Fruit fly (Drosophila melanogaster) whole organism, embryonic: ENCODE data around the gene Apoltp.
A peak's percentile ranks its signal among the peaks of the same experiment; 100 is the strongest.

Experiments
- Atf-2 ChIP-seq: fragments of 200-800 bp; sonication (Bioruptor generic); optimal IDR thresholded peaks from 2 replicates; lab custom pipeline; 2016; ENCODE audit warnings: missing biosample characterization, missing genetic modification characterization
- Atf3 ChIP-seq: fragments of 200-800 bp; sonication (Bioruptor generic); optimal IDR thresholded peaks from 3 replicates; lab custom pipeline; 2016; ENCODE audit warnings: missing biosample characterization, missing genetic modification characterization
- Bteb2 ChIP-seq: fragments of 200-800 bp; sonication (Bioruptor generic); optimal IDR thresholded peaks from 2 replicates; lab custom pipeline; 2016; ENCODE audit warnings: missing biosample characterization, missing genetic modification characterization
- CG13287 ChIP-seq: fragments of 200-800 bp; sonication (Bioruptor generic); IDR thresholded peaks from 2 replicates; pipeline ENCODE4 v1.3.6; 2022; ENCODE audit warnings: missing biosample characterization, missing genetic modification characterization; ENCODE audit not compliant: partially characterized antibody
- CG13894 ChIP-seq: fragments of 200-800 bp; sonication (Bioruptor generic); optimal IDR thresholded peaks from 3 replicates; lab custom pipeline; 2018; ENCODE audit warnings: missing biosample characterization, mild to moderate bottlenecking, missing genetic modification characterization, moderate library complexity
- CG15269 ChIP-seq: fragments of 200-800 bp; sonication (Bioruptor generic); optimal IDR thresholded peaks from 2 replicates; lab custom pipeline; 2018; ENCODE audit warnings: missing biosample characterization, mild to moderate bottlenecking, missing genetic modification characterization, moderate library complexity
- CG17568 ChIP-seq: fragments of 200-800 bp; sonication (Bioruptor generic); optimal IDR thresholded peaks from 2 replicates; lab custom pipeline; 2018; ENCODE audit warnings: missing biosample characterization, mild to moderate bottlenecking, missing genetic modification characterization, moderate library complexity
- CG1832 ChIP-seq: fragments of 200-800 bp; sonication (Bioruptor generic); optimal IDR thresholded peaks from 2 replicates; lab custom pipeline; 2017; ENCODE audit warnings: missing biosample characterization, mild to moderate bottlenecking, missing genetic modification characterization, inconsistent platforms
- CG18619 ChIP-seq: fragments of 200-800 bp; sonication (Bioruptor generic); optimal IDR thresholded peaks from 3 replicates; lab custom pipeline; 2017; ENCODE audit warnings: missing biosample characterization, mild to moderate bottlenecking, missing genetic modification characterization
- CG18764 ChIP-seq: fragments of 200-800 bp; sonication (Bioruptor generic); optimal IDR thresholded peaks from 3 replicates; lab custom pipeline; 2016; ENCODE audit warnings: missing biosample characterization, missing genetic modification characterization
- CG2120 ChIP-seq: fragments of 200-800 bp; sonication (Bioruptor generic); optimal IDR thresholded peaks from 3 replicates; lab custom pipeline; 2016; ENCODE audit warnings: missing biosample characterization, missing genetic modification characterization
- CG2875 ChIP-seq: fragments of 200-800 bp; sonication (Bioruptor generic); optimal IDR thresholded peaks from 2 replicates; lab custom pipeline; 2017; ENCODE audit warnings: missing biosample characterization, mild to moderate bottlenecking, missing genetic modification characterization, missing genetic modification reagents
- CG31365 ChIP-seq: fragments of 200-800 bp; sonication (Bioruptor generic); optimal IDR thresholded peaks from 2 replicates; lab custom pipeline; 2018; ENCODE audit warnings: missing biosample characterization, mild to moderate bottlenecking, missing genetic modification characterization
- CG4424 ChIP-seq: fragments of 200-800 bp; sonication (Bioruptor generic); optimal IDR thresholded peaks from 3 replicates; lab custom pipeline; 2016; ENCODE audit warnings: missing biosample characterization, missing genetic modification characterization
- CG4820 ChIP-seq: fragments of 200-800 bp; sonication (Bioruptor generic); optimal IDR thresholded peaks from 3 replicates; lab custom pipeline; 2016; ENCODE audit warnings: missing biosample characterization, missing genetic modification characterization
- CG6272 ChIP-seq: fragments of 200-800 bp; sonication (Bioruptor generic); IDR thresholded peaks from 2 replicates; pipeline ENCODE4 v1.3.6; 2022; ENCODE audit warnings: missing biosample characterization, missing genetic modification characterization
- CG6791 ChIP-seq: fragments of 200-800 bp; sonication (Bioruptor generic); IDR thresholded peaks from 3 replicates; pipeline ENCODE4 v1.3.6; 2022; ENCODE audit warnings: missing biosample characterization, missing genetic modification characterization; ENCODE audit not compliant: partially characterized antibody
- CG6854 ChIP-seq: fragments of 200-800 bp; sonication (Bioruptor generic); optimal IDR thresholded peaks from 3 replicates; lab custom pipeline; 2017; ENCODE audit warnings: missing biosample characterization, mild to moderate bottlenecking, missing genetic modification characterization
- CG7271 ChIP-seq: fragments of 200-800 bp; sonication (Bioruptor generic); optimal IDR thresholded peaks from 2 replicates; lab custom pipeline; 2018; ENCODE audit warnings: missing biosample characterization, mild to moderate bottlenecking, missing genetic modification characterization, moderate library complexity
- CG9215 ChIP-seq: fragments of 200-800 bp; sonication (Bioruptor generic); IDR thresholded peaks from 2 replicates; pipeline ENCODE4 v1.3.6; 2022; ENCODE audit warnings: missing biosample characterization, missing genetic modification characterization
- CG9797 ChIP-seq: fragments of 200-800 bp; sonication (Bioruptor generic); optimal IDR thresholded peaks from 3 replicates; lab custom pipeline; 2018; ENCODE audit warnings: missing biosample characterization, mild to moderate bottlenecking, missing genetic modification characterization
- CkIIα-i1 ChIP-seq: fragments of 200-800 bp; sonication (Bioruptor generic); IDR thresholded peaks from 2 replicates; pipeline ENCODE4 v1.3.6; 2022; ENCODE audit warnings: missing biosample characterization, missing genetic modification characterization
- D ChIP-seq, 2 experiments: fragments of 200-800 bp in 1 of 2; fragments of >200 bp in 1 of 2; sonication (Bioruptor generic) in 1 of 2; optimal IDR thresholded peaks; 2 replicates in 1 of 2; 3 replicates in 1 of 2; lab custom pipeline; 2017; ENCODE audit warnings: mild to moderate bottlenecking in 1 of 2, missing biosample characterization in 1 of 2, missing genetic modification characterization in 1 of 2, missing genetic modification reagents in 1 of 2
- D19B ChIP-seq: fragments of 200-800 bp; sonication (Bioruptor generic); optimal IDR thresholded peaks from 2 replicates; lab custom pipeline; 2017; ENCODE audit warnings: missing biosample characterization, mild to moderate bottlenecking, missing genetic modification characterization
- E2f1 ChIP-seq: fragments of 200-800 bp; sonication (Bioruptor generic); IDR thresholded peaks from 2 replicates; pipeline ENCODE4 v1.3.6; 2022; ENCODE audit warnings: missing biosample characterization, missing genetic modification characterization
- Fer1 ChIP-seq: fragments of 200-800 bp; sonication (Bioruptor generic); optimal IDR thresholded peaks from 2 replicates; lab custom pipeline; 2017; ENCODE audit warnings: missing biosample characterization, mild to moderate bottlenecking, missing genetic modification characterization
- Lhr ChIP-seq: fragments of 200-800 bp; sonication (Bioruptor generic); optimal IDR thresholded peaks from 3 replicates; lab custom pipeline; 2017; ENCODE audit warnings: mild to moderate bottlenecking, missing biosample characterization, missing genetic modification reagents, missing genetic modification characterization
- NFAT ChIP-seq: fragments of 200-800 bp; sonication (Bioruptor generic); IDR thresholded peaks from 2 replicates; pipeline ENCODE4 v1.3.6; 2022; ENCODE audit warnings: missing biosample characterization, missing genetic modification characterization
- Opbp ChIP-seq: fragments of 200-800 bp; sonication (Bioruptor generic); IDR thresholded peaks from 3 replicates; pipeline ENCODE4 v1.3.6; 2022; ENCODE audit warnings: missing biosample characterization, missing genetic modification characterization; ENCODE audit not compliant: partially characterized antibody
- Pdp1 ChIP-seq, 2 experiments: fragments of 200-800 bp; sonication (Bioruptor generic); optimal IDR thresholded peaks; 3 replicates each; lab custom pipeline; 2016; ENCODE audit warnings: missing biosample characterization in 2 of 2, missing genetic modification characterization in 2 of 2, mild to moderate bottlenecking in 1 of 2, moderate library complexity in 1 of 2
- Rx ChIP-seq: fragments of 200-800 bp; sonication (Bioruptor generic); IDR thresholded peaks from 2 replicates; pipeline ENCODE4 v1.3.6; 2022; ENCODE audit warnings: missing biosample characterization, missing genetic modification characterization
- Scr ChIP-seq: fragments of 200-800 bp; sonication (Bioruptor generic); IDR thresholded peaks from 2 replicates; pipeline ENCODE4 v1.3.6; 2022; ENCODE audit warnings: missing biosample characterization, missing genetic modification characterization; ENCODE audit not compliant: partially characterized antibody
- ara ChIP-seq: fragments of 200-800 bp; sonication (Bioruptor generic); IDR thresholded peaks from 2 replicates; pipeline ENCODE4 v1.3.6; 2022; ENCODE audit warnings: missing biosample characterization, missing genetic modification characterization
- ato ChIP-seq: fragments of 200-800 bp; sonication (Bioruptor generic); IDR thresholded peaks from 2 replicates; pipeline ENCODE4 v1.3.6; 2022; ENCODE audit warnings: missing biosample characterization, missing genetic modification characterization; ENCODE audit not compliant: partially characterized antibody
- dm ChIP-seq: fragments of 200-800 bp; sonication (Bioruptor generic); optimal IDR thresholded peaks from 3 replicates; lab custom pipeline; 2016; ENCODE audit warnings: missing biosample characterization, missing genetic modification characterization
- fd64A ChIP-seq: fragments of 200-800 bp; sonication (Bioruptor generic); optimal IDR thresholded peaks from 3 replicates; lab custom pipeline; 2018; ENCODE audit warnings: missing biosample characterization, mild to moderate bottlenecking, missing genetic modification characterization
- gsb ChIP-seq: fragments of 200-800 bp; sonication (Bioruptor generic); IDR thresholded peaks from 2 replicates; pipeline ENCODE4 v1.3.6; 2022; ENCODE audit warnings: missing biosample characterization, missing genetic modification characterization
- ham ChIP-seq: fragments of 200-800 bp; sonication (Bioruptor generic); IDR thresholded peaks from 2 replicates; pipeline ENCODE4 v1.3.6; 2022; ENCODE audit warnings: missing biosample characterization, missing genetic modification characterization
- hkb ChIP-seq, 2 experiments: fragments of 200-800 bp in 1 of 2; fragments of >200 bp in 1 of 2; sonication (Bioruptor generic) in 1 of 2; IDR thresholded peaks in 1 of 2; optimal IDR thresholded peaks in 1 of 2; 2 replicates each; pipeline versions ENCODE4 v1.3.6 to Lab custom; 2017 to 2022; ENCODE audit warnings: missing biosample characterization in 1 of 2, missing genetic modification characterization in 1 of 2
- kah ChIP-seq: fragments of 200-800 bp; sonication (Bioruptor generic); optimal IDR thresholded peaks from 2 replicates; lab custom pipeline; 2018; ENCODE audit warnings: missing biosample characterization, mild to moderate bottlenecking, missing genetic modification characterization
- ken ChIP-seq: fragments of 200-800 bp; sonication (Bioruptor generic); IDR thresholded peaks from 3 replicates; pipeline ENCODE4 v1.3.6; 2022; ENCODE audit warnings: missing biosample characterization, missing genetic modification characterization
- nerfin-2 ChIP-seq: fragments of 200-800 bp; sonication (Bioruptor generic); IDR thresholded peaks from 2 replicates; pipeline ENCODE4 v1.3.6; 2022; ENCODE audit warnings: missing biosample characterization, missing genetic modification characterization; ENCODE audit not compliant: partially characterized antibody
- run ChIP-seq: fragments of 200-800 bp; sonication (Bioruptor generic); optimal IDR thresholded peaks from 3 replicates; lab custom pipeline; 2018; ENCODE audit warnings: missing biosample characterization, mild to moderate bottlenecking, missing genetic modification characterization
- sens ChIP-seq: fragments of 200-800 bp; sonication (Bioruptor generic); peaks from one replicate; lab custom pipeline; 2016; ENCODE audit warnings: missing biosample characterization, missing genetic modification characterization
- sna ChIP-seq: fragments of 200-800 bp; sonication (Bioruptor generic); IDR thresholded peaks from 2 replicates; pipeline ENCODE4 v1.3.6; 2022; ENCODE audit warnings: missing biosample characterization, missing genetic modification characterization; ENCODE audit not compliant: partially characterized antibody
- sob ChIP-seq: fragments of 200-800 bp; sonication (Bioruptor generic); IDR thresholded peaks from 2 replicates; pipeline ENCODE4 v1.3.6; 2022; ENCODE audit warnings: missing biosample characterization, missing genetic modification characterization
- tin ChIP-seq: fragments of 200-800 bp; sonication (Bioruptor generic); optimal IDR thresholded peaks from 3 replicates; lab custom pipeline; 2016; ENCODE audit warnings: missing biosample characterization, missing genetic modification characterization
- tna ChIP-seq: fragments of 200-800 bp; sonication (Bioruptor generic); IDR thresholded peaks from 2 replicates; pipeline ENCODE4 v1.3.6; 2022; ENCODE audit warnings: missing biosample characterization, missing genetic modification characterization; ENCODE audit not compliant: partially characterized antibody
- unpg ChIP-seq: fragments of 200-800 bp; sonication (Bioruptor generic); optimal IDR thresholded peaks from 3 replicates; lab custom pipeline; 2018; ENCODE audit warnings: missing biosample characterization, mild to moderate bottlenecking, missing genetic modification characterization, moderate library complexity
- zfh2 ChIP-seq: fragments of 200-800 bp; sonication (Bioruptor generic); optimal IDR thresholded peaks from 2 replicates; lab custom pipeline; 2016; ENCODE audit warnings: missing biosample characterization, missing genetic modification characterization

Apoltp gene

dm6 chr2L:9699615-9700014 is 65.6 kb downstream of the Apoltp start, which contains the start of gene hoip (continued):
- no peak for TF ChIP-seq tna (GFP tag; lab: Robert Waterston, UW)
- no peak for TF ChIP-seq hkb (optimal IDR thresholded peaks at IDR 0.05; lab: Kevin White, UChicago)
- TF ChIP-seq hkb (GFP tag; IDR thresholded peaks at IDR 0.05; lab: Robert Waterston, UW), result peak; percentile 36; the same call in 1 of the 2 replicates
- no peak for TF ChIP-seq tin (GFP tag; lab: Kevin White, UChicago)
- no peak for TF ChIP-seq Rx (GFP tag; lab: Robert Waterston, UW)
- TF ChIP-seq CG15269 (tag; lab: Kevin White, UChicago), result no peak
- no peak for TF ChIP-seq CG2875 (GFP tag; lab: Kevin White, UChicago)
- TF ChIP-seq CG13894, result no peak
- no peak for TF ChIP-seq CG9215 (GFP tag; lab: Robert Waterston, UW)
- TF ChIP-seq kah (GFP tag; lab: Kevin White, UChicago), result peak; percentile 30
- TF ChIP-seq dm (GFP tag; lab: Kevin White, UChicago), result peak; percentile 91
- no peak for TF ChIP-seq CG31365
- 0 out of 2 replicates have a peak, but pooled peaks have one; percentile 32 for TF ChIP-seq ato (GFP tag; lab: Robert Waterston, UW)
- no peak for TF ChIP-seq CG6272 (GFP tag; lab: Robert Waterston, UW)
- no peak for TF ChIP-seq CG4820 (GFP tag; lab: Kevin White, UChicago)
- no peak for TF ChIP-seq Atf-2 (GFP tag; lab: Kevin White, UChicago)
- TF ChIP-seq CG9797 (GFP tag; lab: Kevin White, UChicago), result peak; percentile 81
- TF ChIP-seq gsb (GFP tag; lab: Robert Waterston, UW), result no peak
- TF ChIP-seq unpg (GFP tag; lab: Kevin White, UChicago), result no peak
- peak; percentile 19; the same call in 1 of the 2 replicates for TF ChIP-seq NFAT (GFP tag; lab: Robert Waterston, UW)
- TF ChIP-seq Lhr, result peak; percentile 31
- TF ChIP-seq ham, result no peak
- peak; percentile 86 for TF ChIP-seq sens (GFP tag; lab: Kevin White, UChicago)
- TF ChIP-seq CG18764 (GFP tag; lab: Kevin White, UChicago), result no peak
- TF ChIP-seq zfh2 (GFP tag; lab: Kevin White, UChicago), result no peak
- no peak for TF ChIP-seq CG6854
- TF ChIP-seq Fer1 (GFP tag; lab: Kevin White, UChicago), result no peak
- TF ChIP-seq Bteb2 (GFP tag; lab: Kevin White, UChicago), result no peak
- TF ChIP-seq fd64A (GFP tag; lab: Kevin White, UChicago), result no peak
- TF ChIP-seq CG7271 (tag; lab: Kevin White, UChicago), result no peak
- no peak for TF ChIP-seq sob
- no peak for TF ChIP-seq D (optimal IDR thresholded peaks at IDR 0.05; lab: Kevin White, UChicago)
- TF ChIP-seq D (GFP tag; optimal IDR thresholded peaks at IDR 0.05; lab: Kevin White, UChicago), result no peak
- TF ChIP-seq CG2120 (GFP tag; lab: Kevin White, UChicago), result no peak
- no peak for TF ChIP-seq CG18619 (GFP tag; lab: Kevin White, UChicago)
- TF ChIP-seq E2f1 (GFP tag; lab: Robert Waterston, UW), result no peak
- TF ChIP-seq sna (GFP tag; lab: Robert Waterston, UW), result no peak
- no peak for TF ChIP-seq Atf3 (GFP tag; lab: Kevin White, UChicago)
- TF ChIP-seq CkIIα-i1 (GFP tag; lab: Robert Waterston, UW), result no peak
- no peak for TF ChIP-seq ken (GFP tag; lab: Robert Waterston, UW)
- TF ChIP-seq CG13287 (GFP tag; lab: Robert Waterston, UW), result peak; percentile 53
- no peak for TF ChIP-seq D19B
- TF ChIP-seq CG4424 (GFP tag; lab: Kevin White, UChicago), result no peak
- TF ChIP-seq CG1832 (GFP tag; lab: Kevin White, UChicago), result no peak
- TF ChIP-seq ara, result no peak
- no peak for TF ChIP-seq CG17568 (GFP tag; lab: Kevin White, UChicago)
- peak; percentile 48; the same call in 1 of the 2 replicates for TF ChIP-seq Scr (GFP tag; lab: Robert Waterston, UW)
- peak; percentile 54 for TF ChIP-seq Opbp
- no peak for TF ChIP-seq Pdp1 (GFP tag; optimal IDR thresholded peaks at IDR 0.05; lab: Kevin White, UChicago)
- TF ChIP-seq nerfin-2, result no peak
- no peak for TF ChIP-seq run (tag; lab: Kevin White, UChicago)
- no peak for TF ChIP-seq CG6791
